Worm (Caenorhabditis elegans): ENCODE measurements around the gene mrp-2.
A peak's percentile ranks its signal among the peaks of the same experiment; 100 is the strongest.

The mrp-2 gene

DNA sequence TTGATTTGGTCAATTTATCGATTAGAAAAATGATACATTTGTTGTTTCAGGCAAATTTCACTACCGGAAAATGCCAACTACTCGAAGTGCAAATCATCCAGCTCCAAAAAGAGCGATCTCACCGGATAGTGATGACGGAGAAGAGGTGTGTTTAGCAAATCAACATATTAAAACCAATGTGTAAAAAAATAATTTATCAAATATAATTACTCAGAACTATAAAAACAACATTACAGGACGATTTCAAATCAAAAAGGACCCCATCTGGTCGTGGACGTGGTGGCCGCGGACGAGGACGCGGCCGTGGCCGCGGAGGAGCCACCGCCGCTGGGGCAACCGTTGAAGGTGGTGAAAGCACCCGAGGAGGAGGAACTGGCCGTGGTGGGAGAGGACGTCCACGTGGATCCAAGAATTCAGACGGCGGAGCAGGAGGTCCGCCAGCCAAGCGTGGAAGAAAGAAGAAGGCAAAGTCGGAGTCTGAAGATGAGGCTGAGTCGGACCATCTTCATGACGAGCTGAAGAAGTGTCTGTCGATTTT is 21.5 kb upstream of the mrp-2 start, which contains the start of gene F13C5.2:
Gene F13C5.2 (plus strand): TSS at position 51 of the 538 bp plus-strand sequence.
- TF ChIP-seq nhr-237 (tag; optimal IDR thresholded peaks at IDR 0.05) = no peak
- TF ChIP-seq egl-27 (tag; optimal IDR thresholded peaks at IDR 0.05) = no peak

DNA sequence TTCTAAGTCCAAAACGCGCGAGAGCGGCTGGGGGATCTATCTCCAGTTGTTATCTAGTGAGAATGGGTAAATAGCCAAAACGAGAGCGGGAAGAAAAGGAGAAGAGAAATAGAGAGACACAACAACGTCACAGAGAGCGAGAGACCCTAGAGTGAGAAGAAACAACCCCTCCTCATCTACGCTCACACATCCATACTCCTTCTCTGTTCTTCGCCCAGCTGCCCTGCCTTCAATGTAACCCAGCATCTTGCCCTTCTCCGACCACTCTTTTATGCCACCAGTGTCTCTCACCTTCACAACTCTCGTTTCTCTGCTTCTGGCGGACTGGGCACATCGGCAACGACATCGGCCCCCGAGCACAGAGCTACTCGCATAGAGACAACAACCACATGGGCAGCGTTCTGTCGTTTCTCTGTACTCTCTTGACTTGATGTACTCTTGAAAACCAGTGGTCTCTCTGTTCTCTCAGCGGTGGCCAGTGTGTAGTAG is 20.8 kb upstream of the mrp-2 start:
- TF ChIP-seq unc-39 (tag; optimal IDR thresholded peaks at IDR 0.05) (peak; percentile 12), lin-11 (tag; optimal IDR thresholded peaks at IDR 0.05) (peak; percentile 56), ama-1 (optimal IDR thresholded peaks at IDR 0.05) (no peak), nhr-23 (tag; optimal IDR thresholded peaks at IDR 0.05) (peak; percentile 48), nhr-21 (tag; optimal IDR thresholded peaks at IDR 0.05) (peak; percentile 62), gmeb-1 (tag; optimal IDR thresholded peaks at IDR 0.05) (peak; percentile 42), sma-9 (GFP tag; optimal IDR thresholded peaks at IDR 0.05) (peak; percentile 79), sma-9 (tag; optimal IDR thresholded peaks at IDR 0.05) (no peak), nhr-12 (tag; optimal IDR thresholded peaks at IDR 0.05) (no peak), blmp-1 (tag; optimal IDR thresholded peaks at IDR 0.05; ENCODE audit: insufficient read depth) (peak; percentile 64), ceh-16 (tag; optimal IDR thresholded peaks at IDR 0.05) (peak; percentile 37), egl-27 (tag; optimal IDR thresholded peaks at IDR 0.05) (peak; percentile 63), ZK546.5 (tag; optimal IDR thresholded peaks at IDR 0.05) (no peak), C34F6.9 (tag; optimal IDR thresholded peaks at IDR 0.05) (peak; percentile 92), ztf-1 (GFP tag; conservative IDR thresholded peaks at IDR 0.05) (no peak), sem-4 (tag; optimal IDR thresholded peaks at IDR 0.05) (peak; percentile 81), nhr-11 (tag; optimal IDR thresholded peaks at IDR 0.05) (no peak), aly-2 (tag; optimal IDR thresholded peaks at IDR 0.05) (no peak), mbf-1 (tag; optimal IDR thresholded peaks at IDR 0.05) (no peak), fos-1 (tag; optimal IDR thresholded peaks at IDR 0.05) (peak; percentile 84), lin-39 (tag; optimal IDR thresholded peaks at IDR 0.05) (no peak), peb-1 (tag; optimal IDR thresholded peaks at IDR 0.05) (peak; percentile 88), unc-55 (GFP tag; optimal IDR thresholded peaks at IDR 0.05) (peak; percentile 74), nhr-10 (tag; optimal IDR thresholded peaks at IDR 0.05) (no peak), ceh-82 (tag; optimal IDR thresholded peaks at IDR 0.05) (no peak), snpc-4 (tag; optimal IDR thresholded peaks at IDR 0.05) (peak; percentile 54), nhr-25 (tag; optimal IDR thresholded peaks at IDR 0.05) (peak; percentile 80), dmd-4 (tag; optimal IDR thresholded peaks at IDR 0.05) (no peak), zag-1 (tag; optimal IDR thresholded peaks at IDR 0.05) (peak; percentile 89), sma-3 (GFP tag; optimal IDR thresholded peaks at IDR 0.05) (peak; percentile 63), elt-3 (tag; optimal IDR thresholded peaks at IDR 0.05) (no peak), Y55F3AM.14 (GFP tag; optimal IDR thresholded peaks at IDR 0.05) (peak; percentile 78), F13H6.1 (tag; optimal IDR thresholded peaks at IDR 0.05) (peak; percentile 95), alr-1 (tag; optimal IDR thresholded peaks at IDR 0.05) (no peak), R02D3.7 (tag; optimal IDR thresholded peaks at IDR 0.05) (no peak), lsy-2 (tag; optimal IDR thresholded peaks at IDR 0.05) (peak; percentile 61 to 76), mdl-1 (tag; optimal IDR thresholded peaks at IDR 0.05) (peak; percentile 86 to 96), crh-2 (tag; optimal IDR thresholded peaks at IDR 0.05) (peak; percentile 88), ztf-4 (tag; optimal IDR thresholded peaks at IDR 0.05) (peak; percentile 72), mab-5 (tag; optimal IDR thresholded peaks at IDR 0.05) (peak; percentile 81), lin-13 (GFP tag; optimal IDR thresholded peaks at IDR 0.05) (peak; percentile 76), nhr-77 (tag; optimal IDR thresholded peaks at IDR 0.05) (no peak), nhr-237 (tag; optimal IDR thresholded peaks at IDR 0.05) (no peak), nhr-129 (tag; optimal IDR thresholded peaks at IDR 0.05) (peak; percentile 98), skn-1 (tag; optimal IDR thresholded peaks at IDR 0.05) (no peak), nhr-6 (tag; optimal IDR thresholded peaks at IDR 0.05) (peak; percentile 85), elt-1 (tag; optimal IDR thresholded peaks at IDR 0.05) (no peak), ztf-11 (tag; optimal IDR thresholded peaks at IDR 0.05) (no peak), unc-62 (GFP tag; optimal IDR thresholded peaks at IDR 0.05) (no peak)
